Fruit fly (Drosophila melanogaster) whole organism, adult: Measurements from ENCODE around the gene CG11598.

Source experiments
- CG11617 ChIP-seq: fragments of 200-800 bp; sonication (Bioruptor generic); optimal IDR thresholded peaks from 2 replicates; lab custom pipeline; 2017; ENCODE audit warnings: mild to moderate bottlenecking, missing biosample characterization, missing genetic modification reagents, missing genetic modification characterization
- CG7101 ChIP-seq: fragments of 200-800 bp; sonication (Bioruptor generic); optimal IDR thresholded peaks from 2 replicates; lab custom pipeline; 2018; ENCODE audit warnings: missing biosample characterization, mild to moderate bottlenecking, missing genetic modification characterization, moderate library complexity
- cic ChIP-seq: fragments of 200-800 bp; sonication (Bioruptor generic); optimal IDR thresholded peaks from 2 replicates; lab custom pipeline; 2017; ENCODE audit warnings: missing biosample characterization, mild to moderate bottlenecking, missing genetic modification characterization, moderate library complexity
- pad ChIP-seq: fragments of 200-800 bp; sonication (Bioruptor generic); optimal IDR thresholded peaks from 3 replicates; lab custom pipeline; 2017; ENCODE audit warnings: missing biosample characterization, missing genetic modification characterization, mild to moderate bottlenecking, moderate library complexity, missing genetic modification reagents

DNA sequence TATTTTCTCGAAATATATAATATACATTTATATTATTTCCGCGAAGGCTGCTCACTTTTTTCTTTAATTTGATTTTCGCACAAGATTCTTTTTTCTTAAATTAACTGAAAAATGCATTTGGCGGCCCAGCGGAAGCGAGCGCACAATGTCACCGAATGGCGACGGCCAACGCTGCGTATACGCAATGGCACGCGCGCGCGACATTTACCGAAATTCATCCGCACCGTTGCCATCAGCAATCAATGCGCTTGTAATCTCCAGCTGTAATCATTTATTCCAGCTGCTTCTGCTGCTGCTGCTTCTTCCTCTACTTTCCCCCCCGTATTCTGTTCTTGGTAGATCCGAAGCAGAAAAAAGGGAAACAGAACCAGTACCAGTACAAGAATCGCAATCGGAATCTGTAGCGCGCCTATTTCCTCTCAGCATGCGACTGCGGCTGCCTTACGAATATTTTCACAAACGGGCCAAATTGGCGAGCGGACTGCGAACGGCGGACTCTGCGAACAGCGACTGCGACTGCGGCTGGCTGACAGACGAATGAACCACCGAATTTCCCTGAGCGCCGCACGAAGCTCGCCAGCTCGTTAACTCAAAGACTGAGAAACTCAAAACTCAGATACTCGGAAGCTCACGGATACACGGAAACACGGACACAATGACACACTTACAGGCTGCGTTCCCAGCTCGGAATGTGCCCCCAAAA lies 39.4 kb upstream of the CG11598 start, which contains the start of gene Octbeta2R:
- TF ChIP-seq CG11617 (no peak), cic (no peak), CG7101 (tag; lab: Kevin White, UChicago) (no peak), pad (GFP tag; lab: Kevin White, UChicago) (no peak)
